Worm (Caenorhabditis elegans) whole organism, mixed stage, embryonic: ENCODE results near the gene csn-3.

Experiments
- M03D4.4 ChIP-seq: sonication (generic microtip); optimal IDR thresholded peaks from 2 replicates; lab custom pipeline; 2017; ENCODE audit warnings: mild to moderate bottlenecking, missing genetic modification characterization, missing compliant biosample characterization
- bed-3 ChIP-seq: fragments of 200-800 bp; sonication (Bioruptor generic); optimal IDR thresholded peaks from 3 replicates; lab custom pipeline; 2018; ENCODE audit warnings: mild to moderate bottlenecking, missing genetic modification characterization, moderate library complexity, missing compliant biosample characterization
- blmp-1 ChIP-seq: fragments of 150-350 bp; optimal IDR thresholded peaks from 2 replicates; lab custom pipeline; 2014; ENCODE audit warnings: missing biosample characterization, missing genetic modification characterization
- ceh-39 ChIP-seq: fragments of 150-350 bp; optimal IDR thresholded peaks from 2 replicates; lab custom pipeline; 2014; ENCODE audit warnings: missing biosample characterization, missing genetic modification characterization
- ceh-43 ChIP-seq: fragments of 200-800 bp; sonication (Bioruptor generic); optimal IDR thresholded peaks from 2 replicates; lab custom pipeline; 2018; ENCODE audit warnings: mild to moderate bottlenecking, missing genetic modification characterization, moderate library complexity, missing compliant biosample characterization
- ceh-83 ChIP-seq: fragments of 200-800 bp; sonication (Bioruptor generic); optimal IDR thresholded peaks from 2 replicates; lab custom pipeline; 2018; ENCODE audit warnings: mild to moderate bottlenecking, missing genetic modification characterization, missing compliant biosample characterization
- ces-1 ChIP-seq: fragments of 150-350 bp; optimal IDR thresholded peaks from 2 replicates; lab custom pipeline; 2014; ENCODE audit warnings: missing biosample characterization, missing genetic modification reagents, missing genetic modification characterization
- cnd-1 ChIP-seq: fragments of 200-800 bp; sonication (Bioruptor generic); optimal IDR thresholded peaks from 2 replicates; lab custom pipeline; 2018; ENCODE audit warnings: mild to moderate bottlenecking, missing genetic modification characterization, missing compliant biosample characterization
- drap-1 ChIP-seq: fragments of 200-800 bp; sonication (Bioruptor generic); optimal IDR thresholded peaks from 3 replicates; lab custom pipeline; 2018; ENCODE audit warnings: mild to moderate bottlenecking, missing genetic modification characterization, missing compliant biosample characterization
- elt-1 ChIP-seq: sonication (generic microtip); optimal IDR thresholded peaks from 2 replicates; lab custom pipeline; 2017; ENCODE audit warnings: missing genetic modification characterization, mild to moderate bottlenecking, missing compliant biosample characterization, antibody characterized with exemption, moderate library complexity, borderline replicate concordance; ENCODE audit not compliant: insufficient read depth
- elt-3 ChIP-seq: fragments of 150-350 bp; optimal IDR thresholded peaks from 2 replicates; lab custom pipeline; 2014; ENCODE audit warnings: missing biosample characterization, missing genetic modification characterization
- flh-1 ChIP-seq: fragments of 200-800 bp; sonication (Bioruptor generic); optimal IDR thresholded peaks from 2 replicates; lab custom pipeline; 2018; ENCODE audit warnings: mild to moderate bottlenecking, missing genetic modification characterization, moderate library complexity, missing compliant biosample characterization
- ham-2 ChIP-seq: fragments of 200-800 bp; sonication (Bioruptor generic); optimal IDR thresholded peaks from 2 replicates; lab custom pipeline; 2018; ENCODE audit warnings: mild to moderate bottlenecking, missing genetic modification characterization, missing compliant biosample characterization
- hlh-1 ChIP-seq: fragments of 150-350 bp; optimal IDR thresholded peaks from 2 replicates; lab custom pipeline; 2014; ENCODE audit warnings: missing biosample characterization, missing genetic modification reagents, missing genetic modification characterization
- lin-13 ChIP-seq: fragments of 150-350 bp; optimal IDR thresholded peaks from 2 replicates; lab custom pipeline; 2014; ENCODE audit warnings: missing biosample characterization, missing genetic modification characterization
- lin-32 ChIP-seq: fragments of 200-800 bp; sonication (Bioruptor generic); optimal IDR thresholded peaks from 2 replicates; lab custom pipeline; 2018; ENCODE audit warnings: mild to moderate bottlenecking, missing genetic modification characterization, missing compliant biosample characterization
- lsy-2 ChIP-seq: fragments of 150-350 bp; optimal IDR thresholded peaks from 2 replicates; lab custom pipeline; 2014; ENCODE audit warnings: missing biosample characterization, missing genetic modification characterization
- mab-5 ChIP-seq: fragments of 150-350 bp; optimal IDR thresholded peaks from 2 replicates; lab custom pipeline; 2014; ENCODE audit warnings: missing biosample characterization, missing genetic modification characterization
- mep-1 ChIP-seq: fragments of 150-350 bp; optimal IDR thresholded peaks from 2 replicates; lab custom pipeline; 2017; ENCODE audit warnings: missing biosample characterization, missing genetic modification reagents, missing genetic modification characterization, inconsistent platforms
- mls-2 ChIP-seq: sonication (generic microtip); optimal IDR thresholded peaks from 2 replicates; lab custom pipeline; 2016; ENCODE audit warnings: mild to moderate bottlenecking, missing genetic modification characterization, moderate library complexity, missing compliant biosample characterization
- nhr-12 ChIP-seq: fragments of 150-350 bp; optimal IDR thresholded peaks from 2 replicates; lab custom pipeline; 2014; ENCODE audit warnings: missing biosample characterization, missing genetic modification characterization
- nhr-2 ChIP-seq: fragments of 150-350 bp; optimal IDR thresholded peaks from 2 replicates; lab custom pipeline; 2014; ENCODE audit warnings: missing biosample characterization, missing genetic modification characterization
- nhr-237 ChIP-seq: fragments of 150-350 bp; optimal IDR thresholded peaks from 2 replicates; lab custom pipeline; 2014; ENCODE audit warnings: missing biosample characterization, missing genetic modification characterization
- nhr-76 ChIP-seq: sonication (generic microtip); optimal IDR thresholded peaks from 2 replicates; lab custom pipeline; 2017; ENCODE audit warnings: missing biosample characterization, missing genetic modification characterization
- pha-4 ChIP-seq: fragments of 150-350 bp; optimal IDR thresholded peaks from 2 replicates; lab custom pipeline; 2018; ENCODE audit warnings: missing biosample characterization, missing genetic modification reagents, missing genetic modification characterization
- sem-2 ChIP-seq: fragments of 200-800 bp; sonication (Bioruptor generic); optimal IDR thresholded peaks from 2 replicates; lab custom pipeline; 2018; ENCODE audit warnings: mild to moderate bottlenecking, missing genetic modification characterization, missing compliant biosample characterization
- snpc-4 ChIP-seq: fragments of 150-350 bp; optimal IDR thresholded peaks from 2 replicates; lab custom pipeline; 2014; ENCODE audit warnings: missing biosample characterization, missing genetic modification characterization
- sptf-1 ChIP-seq: sonication (generic microtip); optimal IDR thresholded peaks from 2 replicates; lab custom pipeline; 2017; ENCODE audit warnings: mild to moderate bottlenecking, missing genetic modification characterization, moderate library complexity, missing compliant biosample characterization
- tbx-8 ChIP-seq: fragments of 200-800 bp; sonication (Bioruptor generic); optimal IDR thresholded peaks from 2 replicates; lab custom pipeline; 2018; ENCODE audit warnings: mild to moderate bottlenecking, missing genetic modification characterization, moderate library complexity, missing compliant biosample characterization
- unc-120 ChIP-seq: sonication (generic microtip); optimal IDR thresholded peaks from 2 replicates; lab custom pipeline; 2017; ENCODE audit warnings: missing genetic modification characterization, missing compliant biosample characterization; ENCODE audit not compliant: poor library complexity, severe bottlenecking
- unc-39 ChIP-seq: fragments of 150-350 bp; optimal IDR thresholded peaks from 2 replicates; lab custom pipeline; 2014; ENCODE audit warnings: missing biosample characterization, missing genetic modification characterization
- unc-62 ChIP-seq: fragments of 150-350 bp; optimal IDR thresholded peaks from 2 replicates; lab custom pipeline; 2014; ENCODE audit warnings: missing biosample characterization, missing genetic modification reagents, missing genetic modification characterization
- zip-8 ChIP-seq: fragments of 150-350 bp; optimal IDR thresholded peaks from 2 replicates; lab custom pipeline; 2014; ENCODE audit warnings: missing biosample characterization, missing genetic modification characterization
- ztf-11 ChIP-seq: fragments of 150-350 bp; optimal IDR thresholded peaks from 2 replicates; lab custom pipeline; 2014; ENCODE audit warnings: missing biosample characterization, missing genetic modification characterization

Gene csn-3

ce11 chrIV:179700-180099 lies 14.8 kb upstream of the csn-3 start:
- no peak for TF ChIP-seq mab-5
- TF ChIP-seq ceh-83, result no peak
- TF ChIP-seq, all 35 proteins: peak for 0

ce11 chrIV:183519-183918 lies 11.0 kb upstream of the csn-3 start:
- TF ChIP-seq flh-1 (GFP tag; lab: Kevin White, UChicago), result no peak
- no peak for TF ChIP-seq nhr-237 (tag; lab: Kevin White, UChicago)
- TF ChIP-seq lin-32, result no peak
- TF ChIP-seq pha-4 (tag; lab: Kevin White, UChicago), result no peak
- no peak for TF ChIP-seq unc-39 (tag; lab: Kevin White, UChicago)
- no peak for TF ChIP-seq mls-2 (tag; lab: Kevin White, UChicago)
- no peak for TF ChIP-seq lsy-2
- no peak for TF ChIP-seq M03D4.4 (tag; lab: Kevin White, UChicago)
- TF ChIP-seq ceh-39 (tag; lab: Kevin White, UChicago), result no peak
- TF ChIP-seq drap-1 (GFP tag; lab: Kevin White, UChicago), result no peak
- TF ChIP-seq snpc-4 (tag; lab: Kevin White, UChicago), result no peak
- TF ChIP-seq ceh-83, result no peak
- TF ChIP-seq ztf-11 (tag; lab: Kevin White, UChicago), result no peak
- TF ChIP-seq ces-1 (GFP tag; lab: Kevin White, UChicago), result no peak
- no peak for TF ChIP-seq ceh-43 (GFP tag; lab: Kevin White, UChicago)
- TF ChIP-seq cnd-1 (tag; lab: Kevin White, UChicago), result no peak
- no peak for TF ChIP-seq lin-13
- TF ChIP-seq sem-2 (GFP tag; lab: Kevin White, UChicago), result no peak
- TF ChIP-seq elt-1 (tag; lab: Kevin White, UChicago), result no peak

DNA sequence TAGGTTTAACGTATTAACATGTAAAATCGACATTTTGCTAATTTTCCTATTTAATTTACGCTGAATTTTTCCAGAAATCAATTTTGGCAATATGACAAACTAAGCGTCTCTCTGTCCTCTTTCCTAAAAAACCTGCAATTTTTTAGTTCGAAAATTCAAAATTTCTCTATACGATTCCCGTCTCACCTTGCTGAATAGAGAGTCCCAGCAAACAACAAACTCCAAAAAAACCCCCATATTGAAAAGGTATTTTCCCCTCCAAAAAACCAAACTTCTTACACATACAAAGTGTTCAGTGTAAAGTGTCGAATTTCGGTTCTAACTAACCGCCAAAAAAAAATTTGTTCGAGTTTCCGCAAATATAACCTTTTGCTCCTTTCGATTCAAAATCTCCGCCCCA lies 10.4 kb upstream of the csn-3 start, which contains the start of gene pnc-1:
Gene pnc-1 (plus strand): TSS at position 301 of the 400 bp plus-strand sequence.
- TF ChIP-seq ceh-43 (GFP tag; lab: Kevin White, UChicago) (no peak), lin-13 (no peak), ceh-83 (no peak), flh-1 (GFP tag; lab: Kevin White, UChicago) (no peak), ham-2 (GFP tag; lab: Kevin White, UChicago) (no peak), zip-8 (tag; lab: Kevin White, UChicago) (no peak), elt-3 (tag; lab: Kevin White, UChicago) (no peak), snpc-4 (tag; lab: Kevin White, UChicago) (no peak), sem-2 (GFP tag; lab: Kevin White, UChicago) (no peak), nhr-76 (tag; lab: Kevin White, UChicago) (no peak), hlh-1 (no peak), ceh-39 (tag; lab: Kevin White, UChicago) (no peak), cnd-1 (tag; lab: Kevin White, UChicago) (no peak)
- TF ChIP-seq, all 35 proteins: peak for 0

ce11 chrIV:186110-186509 lies 8.4 kb upstream of the csn-3 start:
- TF ChIP-seq hlh-1 (peak; percentile 23), ces-1 (GFP tag; lab: Kevin White, UChicago) (peak; percentile 71), mls-2 (tag; lab: Kevin White, UChicago) (no peak)

DNA sequence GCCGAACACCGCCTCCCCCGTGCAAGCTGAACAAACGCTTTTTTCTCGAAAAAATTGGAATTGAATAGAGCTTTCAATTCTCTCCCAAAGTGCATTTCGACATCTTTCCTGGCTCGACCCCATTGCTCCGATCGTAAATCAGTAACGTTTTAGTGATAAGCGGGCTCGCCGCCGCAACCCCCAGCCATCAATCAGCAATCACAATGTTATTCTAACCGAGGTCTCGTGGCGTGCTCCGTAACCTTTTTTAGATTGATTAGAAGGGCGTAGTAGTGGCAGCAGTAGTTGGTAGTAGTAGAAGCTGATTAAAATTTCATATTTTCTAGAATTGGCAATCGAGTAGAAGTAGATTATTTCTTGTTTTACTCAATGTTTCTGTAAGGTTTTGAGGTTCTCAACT lies 7.2 kb upstream of the csn-3 start:
- no peak for TF ChIP-seq pha-4 (tag; lab: Kevin White, UChicago)
- no peak for TF ChIP-seq hlh-1
- no peak for TF ChIP-seq unc-120 (tag; lab: Kevin White, UChicago)
- no peak for TF ChIP-seq unc-62
- TF ChIP-seq ceh-43 (GFP tag; lab: Kevin White, UChicago), result no peak
- TF ChIP-seq tbx-8 (GFP tag; lab: Kevin White, UChicago), result no peak
- TF ChIP-seq nhr-12 (tag; lab: Kevin White, UChicago), result no peak
- no peak for TF ChIP-seq ztf-11 (tag; lab: Kevin White, UChicago)
- no peak for TF ChIP-seq nhr-237 (tag; lab: Kevin White, UChicago)
- TF ChIP-seq elt-3 (tag; lab: Kevin White, UChicago), result no peak
- no peak for TF ChIP-seq mls-2 (tag; lab: Kevin White, UChicago)
- TF ChIP-seq sem-2 (GFP tag; lab: Kevin White, UChicago), result no peak
- no peak for TF ChIP-seq lin-13
- TF ChIP-seq ham-2 (GFP tag; lab: Kevin White, UChicago), result no peak

- TF ChIP-seq nhr-12 (tag; lab: Kevin White, UChicago) (no peak), mls-2 (tag; lab: Kevin White, UChicago) (no peak), lsy-2 (no peak), sptf-1 (tag; lab: Kevin White, UChicago) (no peak), snpc-4 (tag; lab: Kevin White, UChicago) (no peak), ceh-83 (no peak), blmp-1 (tag; lab: Kevin White, UChicago) (no peak), bed-3 (no peak), mep-1 (tag; lab: Kevin White, UChicago) (no peak), ceh-43 (GFP tag; lab: Kevin White, UChicago) (no peak), unc-120 (tag; lab: Kevin White, UChicago) (no peak), lin-13 (no peak), ces-1 (GFP tag; lab: Kevin White, UChicago) (no peak), lin-32 (no peak), unc-62 (no peak), nhr-2 (tag; lab: Kevin White, UChicago) (no peak)
Measured at ce11 chrIV:189087-189486, 5.5 kb upstream of the csn-3 start.
